Worm (Caenorhabditis elegans) whole organism, L3 larva: Measurements from ENCODE around the gene soc-2.

ENCODE experiments used
- aly-2 ChIP-seq: fragments of 150-350 bp; optimal IDR thresholded peaks from 2 replicates; lab custom pipeline; 2014; ENCODE audit warnings: missing biosample characterization, missing genetic modification characterization
- ama-1 ChIP-seq: fragments of 150-350 bp; optimal IDR thresholded peaks from 2 replicates; lab custom pipeline; 2018
- egl-27 ChIP-seq: sonication (generic microtip); optimal IDR thresholded peaks from 4 replicates; lab custom pipeline; 2017; ENCODE audit warnings: missing biosample characterization, missing genetic modification reagents, missing genetic modification characterization
- egl-5 ChIP-seq: fragments of 150-350 bp; optimal IDR thresholded peaks from 2 replicates; lab custom pipeline; 2017; ENCODE audit warnings: missing biosample characterization, missing genetic modification reagents, missing genetic modification characterization, inconsistent platforms
- fkh-10 ChIP-seq: sonication (generic microtip); optimal IDR thresholded peaks from 2 replicates; lab custom pipeline; 2017; ENCODE audit warnings: missing biosample characterization, missing genetic modification reagents, missing genetic modification characterization
- jun-1 ChIP-seq: fragments of 150-350 bp; optimal IDR thresholded peaks from 2 replicates; lab custom pipeline; 2014; ENCODE audit warnings: missing biosample characterization, missing genetic modification reagents, missing genetic modification characterization
- nhr-11 ChIP-seq: fragments of 150-350 bp; optimal IDR thresholded peaks from 2 replicates; lab custom pipeline; 2014; ENCODE audit warnings: missing biosample characterization, missing genetic modification characterization
- nhr-237 ChIP-seq: fragments of 150-350 bp; optimal IDR thresholded peaks from 2 replicates; lab custom pipeline; 2014; ENCODE audit warnings: missing biosample characterization, missing genetic modification characterization
- nhr-67 ChIP-seq: fragments of 150-350 bp; optimal IDR thresholded peaks from 2 replicates; lab custom pipeline; 2014; ENCODE audit warnings: missing biosample characterization, missing genetic modification characterization
- tbx-2 ChIP-seq: sonication (generic microtip); optimal IDR thresholded peaks from 2 replicates; lab custom pipeline; 2016; ENCODE audit warnings: mild to moderate bottlenecking, missing genetic modification characterization, missing compliant biosample characterization
- unc-39 ChIP-seq: sonication (generic microtip); optimal IDR thresholded peaks from 4 replicates; lab custom pipeline; 2017; ENCODE audit warnings: missing biosample characterization, missing genetic modification characterization
- unc-62 ChIP-seq: fragments of 150-350 bp; sonication (generic microtip); optimal IDR thresholded peaks from 4 replicates; lab custom pipeline; 2014; ENCODE audit warnings: missing biosample characterization, missing genetic modification reagents, missing genetic modification characterization

ce11 chrIV:5137809-5138208, 14.5 kb downstream of the soc-2 start:
- TF ChIP-seq nhr-67 (tag; lab: Kevin White, UChicago), result no peak
- peak; percentile 13 for TF ChIP-seq ama-1
- no peak for TF ChIP-seq nhr-11 (tag; lab: Kevin White, UChicago)
- no peak for TF ChIP-seq tbx-2 (tag; lab: Kevin White, UChicago)
- TF ChIP-seq fkh-10, result peak; percentile 90
- TF ChIP-seq aly-2 (tag; lab: Kevin White, UChicago), result no peak
- no peak for TF ChIP-seq jun-1 (tag; lab: Kevin White, UChicago)
- TF ChIP-seq egl-5, result no peak
- TF ChIP-seq unc-62, result no peak
- no peak for TF ChIP-seq egl-27
- TF ChIP-seq nhr-237, result no peak
- TF ChIP-seq unc-39, result no peak
